Fruit fly (Drosophila melanogaster) whole organism, prepupa: ENCODE results near the gene CG15818.

Experiments
- CG10631 ChIP-seq: fragments of 200-800 bp; sonication (Bioruptor generic); optimal IDR thresholded peaks from 2 replicates; lab custom pipeline; 2016; ENCODE audit warnings: missing biosample characterization, missing genetic modification characterization
- CG15336 ChIP-seq: fragments of 200-800 bp; sonication (Bioruptor generic); IDR thresholded peaks from 2 replicates; pipeline ENCODE4 v1.3.6; 2022; ENCODE audit warnings: missing biosample characterization, missing genetic modification characterization
- CG16779 ChIP-seq: fragments of 200-800 bp; sonication (Bioruptor generic); optimal IDR thresholded peaks from 3 replicates; lab custom pipeline; 2017; ENCODE audit warnings: missing biosample characterization, mild to moderate bottlenecking, missing genetic modification characterization
- CG31627 ChIP-seq: fragments of 200-800 bp; sonication (Bioruptor generic); optimal IDR thresholded peaks from 3 replicates; lab custom pipeline; 2016; ENCODE audit warnings: missing biosample characterization, missing genetic modification characterization
- CG3919 ChIP-seq: fragments of 200-800 bp; sonication (Bioruptor generic); optimal IDR thresholded peaks from 3 replicates; lab custom pipeline; 2016; ENCODE audit warnings: missing biosample characterization, missing genetic modification characterization
- CG4318 ChIP-seq: fragments of 200-800 bp; sonication (Bioruptor generic); optimal IDR thresholded peaks from 3 replicates; lab custom pipeline; 2017; ENCODE audit warnings: missing biosample characterization, mild to moderate bottlenecking, missing genetic modification characterization
- CG6163 ChIP-seq: fragments of 200-800 bp; sonication (Bioruptor generic); IDR thresholded peaks from 3 replicates; pipeline ENCODE4 v1.3.6; 2022; ENCODE audit warnings: missing biosample characterization, missing genetic modification characterization
- CG7368 ChIP-seq: fragments of 200-800 bp; sonication (Bioruptor generic); optimal IDR thresholded peaks from 3 replicates; lab custom pipeline; 2016; ENCODE audit warnings: missing biosample characterization, missing genetic modification characterization
- CG8119 ChIP-seq: fragments of 200-800 bp; sonication (Bioruptor generic); IDR thresholded peaks from 3 replicates; pipeline ENCODE4 v1.3.6; 2022; ENCODE audit warnings: missing biosample characterization, missing genetic modification characterization
- CG8319 ChIP-seq: fragments of 200-800 bp; sonication (Bioruptor generic); optimal IDR thresholded peaks from 3 replicates; lab custom pipeline; 2016; ENCODE audit warnings: missing biosample characterization, missing genetic modification characterization
- CG8632 ChIP-seq: fragments of 200-800 bp; sonication (Bioruptor generic); optimal IDR thresholded peaks from 3 replicates; lab custom pipeline; 2016; ENCODE audit warnings: missing biosample characterization, missing genetic modification characterization
- CG9139 ChIP-seq: fragments of 200-800 bp; sonication (Bioruptor generic); optimal IDR thresholded peaks from 3 replicates; lab custom pipeline; 2017; ENCODE audit warnings: missing biosample characterization, mild to moderate bottlenecking, missing genetic modification characterization
- Eip75B ChIP-seq: fragments of 200-800 bp; sonication (Bioruptor generic); optimal IDR thresholded peaks from 3 replicates; lab custom pipeline; 2016; ENCODE audit warnings: missing biosample characterization, missing genetic modification characterization
- Ets96B ChIP-seq: fragments of 200-800 bp; optimal IDR thresholded peaks from 2 replicates; lab custom pipeline; 2019; ENCODE audit warnings: missing biosample characterization, mild to moderate bottlenecking, missing genetic modification characterization, moderate library complexity
- Gug ChIP-seq: fragments of 200-800 bp; sonication (Bioruptor generic); IDR thresholded peaks from 2 replicates; pipeline ENCODE4 v1.3.6; 2022; ENCODE audit warnings: missing biosample characterization, missing genetic modification characterization
- Hr4 ChIP-seq: fragments of 200-800 bp; sonication (Bioruptor generic); optimal IDR thresholded peaks from 3 replicates; lab custom pipeline; 2016; ENCODE audit warnings: missing biosample characterization, missing genetic modification characterization
- Smox ChIP-seq: fragments of 200-800 bp; sonication (Bioruptor generic); optimal IDR thresholded peaks from 3 replicates; lab custom pipeline; 2016; ENCODE audit warnings: missing biosample characterization, missing genetic modification characterization
- Sox14 ChIP-seq: fragments of 200-800 bp; sonication (Bioruptor generic); optimal IDR thresholded peaks from 3 replicates; lab custom pipeline; 2016; ENCODE audit warnings: missing biosample characterization, missing genetic modification characterization
- achi ChIP-seq: fragments of 200-800 bp; sonication (Bioruptor generic); optimal IDR thresholded peaks from 3 replicates; lab custom pipeline; 2016; ENCODE audit warnings: missing biosample characterization, missing genetic modification characterization
- acj6 ChIP-seq: fragments of 200-800 bp; sonication (Bioruptor generic); optimal IDR thresholded peaks from 3 replicates; lab custom pipeline; 2016; ENCODE audit warnings: missing biosample characterization, missing genetic modification characterization
- cyc ChIP-seq: fragments of 200-800 bp; sonication (Bioruptor generic); optimal IDR thresholded peaks from 3 replicates; lab custom pipeline; 2016; ENCODE audit warnings: missing biosample characterization, missing genetic modification characterization
- eg ChIP-seq: fragments of 200-800 bp; sonication (Bioruptor generic); IDR thresholded peaks from 3 replicates; pipeline ENCODE4 v1.3.6; 2022; ENCODE audit warnings: missing biosample characterization, missing genetic modification characterization
- esn ChIP-seq: fragments of 200-800 bp; sonication (Bioruptor generic); optimal IDR thresholded peaks from 2 replicates; lab custom pipeline; 2016; ENCODE audit warnings: missing biosample characterization, mild to moderate bottlenecking, missing genetic modification characterization, moderate library complexity
- fd59A ChIP-seq: fragments of 200-800 bp; sonication (Bioruptor generic); optimal IDR thresholded peaks from 2 replicates; lab custom pipeline; 2017; ENCODE audit warnings: missing biosample characterization, mild to moderate bottlenecking, missing genetic modification characterization, missing genetic modification reagents
- fd85E ChIP-seq: fragments of 200-800 bp; sonication (Bioruptor generic); optimal IDR thresholded peaks from 3 replicates; lab custom pipeline; 2016; ENCODE audit warnings: missing biosample characterization, missing genetic modification characterization
- fkh ChIP-seq: fragments of 200-800 bp; sonication (Bioruptor generic); optimal IDR thresholded peaks from 3 replicates; lab custom pipeline; 2017; ENCODE audit warnings: missing biosample characterization, mild to moderate bottlenecking, missing genetic modification characterization, moderate library complexity
- net ChIP-seq: fragments of 200-800 bp; sonication (Bioruptor generic); optimal IDR thresholded peaks from 3 replicates; lab custom pipeline; 2016; ENCODE audit warnings: missing biosample characterization, missing genetic modification characterization
- spab ChIP-seq: fragments of 200-800 bp; sonication (Bioruptor generic); optimal IDR thresholded peaks from 2 replicates; lab custom pipeline; 2017; ENCODE audit warnings: missing biosample characterization, mild to moderate bottlenecking, missing genetic modification characterization, missing genetic modification reagents
- svp ChIP-seq: fragments of 200-800 bp; sonication (Bioruptor generic); peaks from one replicate; lab custom pipeline; 2016; ENCODE audit warnings: missing biosample characterization, missing genetic modification characterization
- topi ChIP-seq: fragments of 200-800 bp; sonication (Bioruptor generic); optimal IDR thresholded peaks from 3 replicates; lab custom pipeline; 2016; ENCODE audit warnings: missing biosample characterization, missing genetic modification characterization
- vri ChIP-seq: fragments of 200-800 bp; sonication (Bioruptor generic); optimal IDR thresholded peaks from 3 replicates; lab custom pipeline; 2016; ENCODE audit warnings: missing biosample characterization, mild to moderate bottlenecking, missing genetic modification characterization

The CG15818 gene

dm6 chr2L:7396962-7397361, 13.7 kb upstream of the CG15818 start (continued):
- TF ChIP-seq Smox (GFP tag; lab: Kevin White, UChicago) (peak; percentile 66), CG8632 (peak; percentile 53), Eip75B (peak; percentile 83), achi (GFP tag; lab: Kevin White, UChicago) (peak; percentile 73), Sox14 (peak; percentile 74), CG6163 (no peak; the same call in 2 of the 3 replicates), vri (peak; percentile 47), CG9139 (GFP tag; lab: Kevin White, UChicago) (peak; percentile 54), Hr4 (GFP tag; lab: Kevin White, UChicago) (peak; percentile 66), CG15336 (GFP tag; lab: Robert Waterston, UW) (peak; percentile 52; the same call in 1 of the 2 replicates), esn (GFP tag; lab: Kevin White, UChicago) (peak; percentile 76), cyc (GFP tag; lab: Kevin White, UChicago) (peak; percentile 62), topi (GFP tag; lab: Kevin White, UChicago) (peak; percentile 66), CG7368 (peak; percentile 71)

DNA sequence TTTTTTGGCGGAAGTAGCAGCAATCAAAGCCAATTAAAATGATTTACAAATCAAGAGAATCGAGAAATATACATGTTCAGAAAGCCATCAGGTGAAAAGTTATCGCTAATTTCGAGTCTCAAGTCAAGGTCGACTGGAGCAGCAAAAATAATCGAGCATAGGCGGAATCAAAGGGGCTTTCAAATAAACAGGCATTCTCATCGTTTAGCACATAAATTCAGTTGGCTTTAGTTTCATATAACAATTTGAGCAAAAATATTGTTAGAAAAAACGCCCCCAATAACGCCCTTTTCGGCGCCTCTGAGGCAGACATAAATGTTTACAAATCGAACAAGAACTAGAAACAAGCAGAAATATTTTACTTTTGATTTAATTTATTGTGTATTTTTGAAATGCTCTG, 13.0 kb upstream of the CG15818 start:
- TF ChIP-seq CG7368, result no peak
- TF ChIP-seq spab (GFP tag; lab: Kevin White, UChicago), result no peak
- no peak for TF ChIP-seq fd85E (GFP tag; lab: Kevin White, UChicago)
- no peak for TF ChIP-seq svp (GFP tag; lab: Kevin White, UChicago)
- TF ChIP-seq CG31627 (GFP tag; lab: Kevin White, UChicago), result no peak
- TF ChIP-seq Eip75B, result no peak
- TF ChIP-seq fd59A (GFP tag; lab: Kevin White, UChicago), result no peak
- TF ChIP-seq cyc (GFP tag; lab: Kevin White, UChicago), result no peak

dm6 chr2L:7398528-7398927, 12.2 kb upstream of the CG15818 start, which contains the start of gene CG5160:
Gene CG5160 (minus strand): TSS chr2L:7398750.
- TF ChIP-seq Ets96B (tag; lab: Kevin White, UChicago) (no peak), cyc (GFP tag; lab: Kevin White, UChicago) (no peak), Gug (GFP tag; lab: Robert Waterston, UW) (no peak), CG8119 (GFP tag; lab: Robert Waterston, UW) (no peak), topi (GFP tag; lab: Kevin White, UChicago) (no peak), Eip75B (no peak), CG3919 (GFP tag; lab: Kevin White, UChicago) (no peak)
- TF ChIP-seq, all 60 proteins: peak for 0

DNA sequence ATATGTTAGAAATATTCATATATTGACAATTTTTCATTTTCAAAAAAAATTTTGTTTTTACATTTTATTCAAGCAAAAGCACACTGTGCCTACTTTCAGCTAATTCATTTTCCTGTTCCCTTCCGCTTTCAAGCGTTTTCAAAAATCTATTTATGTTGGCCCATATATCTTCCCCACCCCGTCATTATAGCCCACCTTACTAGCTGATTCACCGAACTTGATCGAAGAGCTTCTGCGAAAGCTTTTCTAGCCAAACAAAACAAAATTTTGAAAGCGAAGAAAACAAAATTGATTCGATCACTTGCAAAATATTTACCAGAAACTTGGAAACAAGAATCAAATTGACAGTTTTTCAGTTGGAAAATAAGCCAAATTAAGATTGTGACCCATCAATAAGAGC, 9.7 kb upstream of the CG15818 start, which contains the start of gene CG5171:
Gene CG5171 (plus strand): TSS at position 311 of the 400 bp plus-strand sequence.
- no peak for TF ChIP-seq CG8319 (GFP tag; lab: Kevin White, UChicago)
- no peak for TF ChIP-seq acj6 (GFP tag; lab: Kevin White, UChicago)
- no peak for TF ChIP-seq Eip75B
- TF ChIP-seq CG4318 (GFP tag; lab: Kevin White, UChicago), result no peak
- no peak for TF ChIP-seq CG10631 (GFP tag; lab: Kevin White, UChicago)
- TF ChIP-seq net (GFP tag; lab: Kevin White, UChicago), result no peak
- TF ChIP-seq CG16779 (tag; lab: Kevin White, UChicago), result no peak
- TF ChIP-seq CG6163, result no peak

DNA sequence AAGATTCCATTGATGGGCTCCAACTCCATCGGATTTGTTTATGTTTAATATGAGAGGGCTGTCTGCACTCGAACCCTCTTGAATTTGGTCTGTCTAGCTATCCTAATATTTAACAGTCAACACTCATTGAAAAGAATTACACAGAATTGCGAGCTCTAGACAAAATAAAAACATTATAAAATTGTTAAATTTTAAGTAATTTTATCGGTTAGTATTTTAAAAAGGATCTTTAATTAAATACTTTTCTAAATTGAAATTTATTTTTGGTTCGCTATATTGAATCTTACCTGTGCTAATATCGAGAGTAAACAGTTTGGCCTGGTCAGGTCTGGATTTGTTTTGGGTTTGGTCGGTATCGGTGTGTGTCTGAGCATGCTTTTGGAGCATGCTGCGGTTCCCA, 9.1 kb upstream of the CG15818 start:
- peak; percentile 60; the same call in 1 of the 2 replicates for TF ChIP-seq CG15336 (GFP tag; lab: Robert Waterston, UW)
- no peak for TF ChIP-seq net (GFP tag; lab: Kevin White, UChicago)
- TF ChIP-seq eg (GFP tag; lab: Robert Waterston, UW), result peak; percentile 71; the same call in 2 of the 3 replicates
- peak; percentile 53 for TF ChIP-seq Hr4 (GFP tag; lab: Kevin White, UChicago)
- TF ChIP-seq CG8119 (GFP tag; lab: Robert Waterston, UW), result peak; percentile 53; the same call in 2 of the 3 replicates
- no peak for TF ChIP-seq Sox14
- no peak for TF ChIP-seq topi (GFP tag; lab: Kevin White, UChicago)
- TF ChIP-seq svp (GFP tag; lab: Kevin White, UChicago), result peak; percentile 55
- TF ChIP-seq fkh (GFP tag; lab: Kevin White, UChicago), result peak; percentile 76
- TF ChIP-seq, all 60 proteins: peak for 6
